Fruit fly (Drosophila melanogaster): ENCODE results near the gene nebu.

nebu gene

dm6 chr3L:12804035-12804729 is 38.7 kb downstream of the nebu start (continued):
- no peak for TF ChIP-seq CG11504 (tag; optimal IDR thresholded peaks at IDR 0.05)
- TF ChIP-seq Doc3 (GFP tag; IDR thresholded peaks at IDR 0.05; ENCODE audit: partially characterized antibody) = peak; percentile 22; the same call in 1 of the 3 replicates
- TF ChIP-seq CTCF (GFP tag; optimal IDR thresholded peaks at IDR 0.05) = no peak
- TF ChIP-seq CG6791 (GFP tag; IDR thresholded peaks at IDR 0.05; ENCODE audit: partially characterized antibody) = no peak
- peak; percentile 25 for TF ChIP-seq CG18619 (GFP tag; optimal IDR thresholded peaks at IDR 0.05)
- TF ChIP-seq en (GFP tag; optimal IDR thresholded peaks at IDR 0.05) = no peak
- 0 out of 2 replicates have a peak, but pooled peaks have one; percentile 48 for TF ChIP-seq CG16779 (GFP tag; IDR thresholded peaks at IDR 0.05)
- 0 out of 2 replicates have a peak, but pooled peaks have one; percentile 28 for TF ChIP-seq hbn (GFP tag; IDR thresholded peaks at IDR 0.05; ENCODE audit: partially characterized antibody)
- TF ChIP-seq Aef1 (GFP tag; IDR thresholded peaks at IDR 0.05) = no peak
- TF ChIP-seq trem (tag; optimal IDR thresholded peaks at IDR 0.05) = no peak
- no peak for TF ChIP-seq CG8290 (GFP tag; optimal IDR thresholded peaks at IDR 0.05)
- TF ChIP-seq CG8290 (tag; optimal IDR thresholded peaks at IDR 0.05) = peak in 1 of 2 experiments; percentile 42
- TF ChIP-seq CG12299 (tag; optimal IDR thresholded peaks at IDR 0.05) = no peak
- TF ChIP-seq CG7372 (GFP tag; IDR thresholded peaks at IDR 0.05) = 0 out of 2 replicates have a peak, but pooled peaks have one; percentile 27
- TF ChIP-seq CG14860 (GFP tag; IDR thresholded peaks at IDR 0.05; ENCODE audit: partially characterized antibody) = no peak
- TF ChIP-seq ATbp (GFP tag; optimal IDR thresholded peaks at IDR 0.05) = peak; percentile 38
- TF ChIP-seq CG1832 (GFP tag; optimal IDR thresholded peaks at IDR 0.05) = peak; percentile 68
- TF ChIP-seq ftz-f1 (GFP tag; optimal IDR thresholded peaks at IDR 0.05) = no peak
- TF ChIP-seq Trl (optimal IDR thresholded peaks at IDR 0.05) = peak; percentile 95 to 97
- no peak for TF ChIP-seq Trl (GFP tag; optimal IDR thresholded peaks at IDR 0.05)
- no peak for TF ChIP-seq gce (GFP tag; IDR thresholded peaks at IDR 0.05)
- peak; percentile 25; the same call in 1 of the 2 replicates for TF ChIP-seq vvl (GFP tag; IDR thresholded peaks at IDR 0.05)

dm6 chr3L:12803159-12804034 is 39.5 kb downstream of the nebu start:
- TF ChIP-seq CTCF (GFP tag; optimal IDR thresholded peaks at IDR 0.05) = no peak
- no peak for TF ChIP-seq Optix (GFP tag; IDR thresholded peaks at IDR 0.05)
- no peak for TF ChIP-seq zf30C (GFP tag; optimal IDR thresholded peaks at IDR 0.05)
- TF ChIP-seq crp (GFP tag; optimal IDR thresholded peaks at IDR 0.05) = no peak
- TF ChIP-seq CG10979 (tag; optimal IDR thresholded peaks at IDR 0.05) = no peak
- TF ChIP-seq Bgb (GFP tag; IDR thresholded peaks at IDR 0.05; ENCODE audit: partially characterized antibody) = no peak
- peak; percentile 57 for TF ChIP-seq CG15269 (tag; optimal IDR thresholded peaks at IDR 0.05)
- no peak for TF ChIP-seq ham (GFP tag; IDR thresholded peaks at IDR 0.05)
- TF ChIP-seq CG10543 (GFP tag; optimal IDR thresholded peaks at IDR 0.05) = peak; percentile 50
- TF ChIP-seq CG2889 (GFP tag; IDR thresholded peaks at IDR 0.05) = no peak
- no peak for TF ChIP-seq tup (GFP tag; optimal IDR thresholded peaks at IDR 0.05)
- peak; percentile 86 for TF ChIP-seq CG2120 (GFP tag; optimal IDR thresholded peaks at IDR 0.05)
- TF ChIP-seq CG6813 (GFP tag; optimal IDR thresholded peaks at IDR 0.05) = peak; percentile 10
- no peak for TF ChIP-seq CG32767 (GFP tag; IDR thresholded peaks at IDR 0.05)
- TF ChIP-seq grn (GFP tag; optimal IDR thresholded peaks at IDR 0.05) = no peak
- TF ChIP-seq CG10462 (GFP tag; optimal IDR thresholded peaks at IDR 0.05) = no peak
- no peak for TF ChIP-seq E2f2 (GFP tag; IDR thresholded peaks at IDR 0.05)
- no peak for TF ChIP-seq CG17328 (GFP tag; IDR thresholded peaks at IDR 0.05)
- no peak for TF ChIP-seq CG4707 (GFP tag; optimal IDR thresholded peaks at IDR 0.05)
- no peak for TF ChIP-seq nau (GFP tag; optimal IDR thresholded peaks at IDR 0.05)
- peak; percentile 71 for TF ChIP-seq CG2678 (tag; optimal IDR thresholded peaks at IDR 0.05)
- TF ChIP-seq CG12104 (GFP tag; optimal IDR thresholded peaks at IDR 0.05) = peak; percentile 44
- TF ChIP-seq CkIIα-i1 (GFP tag; IDR thresholded peaks at IDR 0.05) = no peak
- peak; percentile 63 for TF ChIP-seq CG7556 (GFP tag; optimal IDR thresholded peaks at IDR 0.05)
- no peak for TF ChIP-seq stwl (tag; optimal IDR thresholded peaks at IDR 0.05)
- no peak for TF ChIP-seq oc (tag; optimal IDR thresholded peaks at IDR 0.05)
- peak in 1 of 2 experiments; percentile 44 for TF ChIP-seq Dfd (GFP tag; optimal IDR thresholded peaks at IDR 0.05)
